2 fruit fly cellular contexts compared by ENCODE assay signal in the genomic region with DNA sequence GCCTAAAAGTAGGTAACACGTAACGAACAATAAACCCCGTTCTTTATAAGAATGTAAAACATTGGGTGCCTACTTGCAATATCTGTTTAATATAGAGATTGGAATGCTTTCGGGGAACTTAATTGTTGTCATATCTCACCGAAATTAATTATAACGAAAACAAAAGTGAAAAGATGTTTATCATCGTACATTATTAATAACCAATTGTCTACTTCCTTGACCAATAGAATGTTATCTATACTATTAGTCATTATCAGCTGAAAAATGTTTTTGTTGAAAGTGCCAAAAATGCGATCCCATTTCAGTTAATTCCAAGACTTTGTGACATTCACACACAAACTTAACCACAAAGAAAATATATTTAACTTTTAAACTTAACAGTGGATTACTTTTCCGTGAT.
A peak's percentile ranks its signal among the peaks of the same experiment; 100 is the strongest.
TF ChIP-seq lines count a peak whose summit lies in the region.

Gene CG7248 (plus strand): TSS at position 301 of the 400 bp plus-strand sequence.

- TF ChIP-seq CTCF in whole organism, embryonic (GFP tag; optimal IDR thresholded peaks at IDR 0.05; lab: Kevin White, UChicago) = no peak

TF ChIP-seq in whole organism, adult, 20 proteins besides CTCF, POLR2A, EP300 and RAD21:
- TF ChIP-seq kay (GFP tag; lab: Kevin White, UChicago; ENCODE audit: borderline replicate concordance) (peak; percentile 7), toe (GFP tag; optimal IDR thresholded peaks at IDR 0.05; lab: Kevin White, UChicago) (no peak), cic (GFP tag; optimal IDR thresholded peaks at IDR 0.05; lab: Kevin White, UChicago) (no peak), CG14711 (tag; optimal IDR thresholded peaks at IDR 0.05; lab: Kevin White, UChicago) (no peak)

TF ChIP-seq in whole organism, embryonic, 481 proteins besides CTCF, POLR2A, EP300 and RAD21:
- TF ChIP-seq hb (GFP tag; IDR thresholded peaks at IDR 0.05; lab: Robert Waterston, UW; ENCODE audit: partially characterized antibody) (no peak), exex (tag; optimal IDR thresholded peaks at IDR 0.05; lab: Kevin White, UChicago) (peak; percentile 70)

Comparison
In these comparisons a context has a peak if more than half of its experiments do, and no peak if none do; other contexts are left out.
1. Of the 1 proteins assayed by ChIP-seq in both whole organism, embryonic and whole organism, adult: peak only in whole organism, embryonic: none; only in whole organism, adult: kay; in both: none; in neither: 0.